Worm (Caenorhabditis elegans) whole organism, midembryonic: ENCODE measurements around the gene mlt-11.

Source experiments
- T22C8.4 ChIP-seq: fragments of 200-800 bp; sonication (Bioruptor generic); IDR thresholded peaks from 2 replicates; pipeline ENCODE4 v1.3.6; 2022; ENCODE audit warnings: missing genetic modification characterization, missing compliant biosample characterization
- cog-1 ChIP-seq: sonication (generic microtip); optimal IDR thresholded peaks from 2 replicates; lab custom pipeline; 2016; ENCODE audit warnings: missing genetic modification characterization, missing compliant biosample characterization
- flt-1 ChIP-seq: fragments of 200-800 bp; sonication (Bioruptor generic); IDR thresholded peaks from 2 replicates; pipeline ENCODE4 v1.3.6; 2022; ENCODE audit warnings: missing genetic modification characterization, missing compliant biosample characterization
- klf-2 ChIP-seq: fragments of 200-800 bp; sonication (Bioruptor generic); conservative IDR thresholded peaks from 2 replicates; pipeline ENCODE4 v1.3.6; 2022; ENCODE audit warnings: missing genetic modification reagents, missing genetic modification characterization, missing compliant biosample characterization
- med-1 ChIP-seq: sonication (generic microtip); optimal IDR thresholded peaks from 2 replicates; lab custom pipeline; 2017; ENCODE audit warnings: missing genetic modification characterization, mild to moderate bottlenecking, missing compliant biosample characterization, antibody characterized with exemption, missing genetic modification reagents; ENCODE audit not compliant: insufficient read depth
- ref-1 ChIP-seq: fragments of 200-800 bp; sonication (Bioruptor generic); conservative IDR thresholded peaks from 2 replicates; pipeline ENCODE4 v1.3.6; 2022; ENCODE audit warnings: missing genetic modification reagents, missing genetic modification characterization, missing compliant biosample characterization
- tab-1 ChIP-seq: fragments of 200-800 bp; sonication (Bioruptor generic); IDR thresholded peaks from 2 replicates; pipeline ENCODE4 v1.3.6; 2022; ENCODE audit warnings: missing genetic modification characterization, missing compliant biosample characterization
- ztf-23 ChIP-seq: fragments of 200-800 bp; sonication (Bioruptor generic); IDR thresholded peaks from 2 replicates; pipeline ENCODE4 v1.3.6; 2022; ENCODE audit warnings: missing genetic modification reagents, missing genetic modification characterization, missing compliant biosample characterization
- ztf-29 ChIP-seq: fragments of 200-800 bp; sonication (Bioruptor generic); IDR thresholded peaks from 2 replicates; pipeline ENCODE4 v1.3.6; 2022; ENCODE audit warnings: missing genetic modification reagents, missing genetic modification characterization, missing compliant biosample characterization

Gene mlt-11

DNA sequence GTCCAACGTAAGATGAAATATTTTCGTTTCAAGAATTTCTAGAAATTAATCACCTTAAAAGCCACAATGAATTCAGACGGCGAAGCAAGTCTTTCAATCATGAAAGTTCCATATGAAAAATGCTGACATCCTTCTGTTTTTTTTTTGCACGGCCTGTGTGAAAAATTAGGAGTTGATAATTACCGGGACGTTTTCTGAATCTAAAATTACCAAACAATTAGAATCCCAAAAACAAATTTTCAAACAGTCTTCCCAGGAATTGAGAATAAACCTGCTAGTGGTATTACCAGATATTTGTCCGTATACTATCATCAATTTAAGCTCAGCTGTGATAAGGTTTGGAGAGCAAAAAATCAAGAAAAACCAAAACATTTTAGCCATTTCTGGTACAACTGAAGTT is 28.7 kb upstream of the mlt-11 start, which contains the start of gene Y44A6B.3:
Gene Y44A6B.3, minus strand, starts transcription at position 101 of the 400 bp plus-strand sequence.
- no peak for TF ChIP-seq klf-2 (GFP tag; lab: Robert Waterston, UW)
- TF ChIP-seq cog-1 (tag; lab: Kevin White, UChicago) = no peak
- TF ChIP-seq ref-1 (GFP tag; lab: Robert Waterston, UW) = no peak
- TF ChIP-seq med-1 = no peak
- TF ChIP-seq ztf-23 (GFP tag; lab: Robert Waterston, UW) = no peak
- no peak for TF ChIP-seq tab-1
- no peak for TF ChIP-seq T22C8.4
- TF ChIP-seq ztf-29 (GFP tag; lab: Robert Waterston, UW) = no peak
- TF ChIP-seq flt-1 = no peak

DNA sequence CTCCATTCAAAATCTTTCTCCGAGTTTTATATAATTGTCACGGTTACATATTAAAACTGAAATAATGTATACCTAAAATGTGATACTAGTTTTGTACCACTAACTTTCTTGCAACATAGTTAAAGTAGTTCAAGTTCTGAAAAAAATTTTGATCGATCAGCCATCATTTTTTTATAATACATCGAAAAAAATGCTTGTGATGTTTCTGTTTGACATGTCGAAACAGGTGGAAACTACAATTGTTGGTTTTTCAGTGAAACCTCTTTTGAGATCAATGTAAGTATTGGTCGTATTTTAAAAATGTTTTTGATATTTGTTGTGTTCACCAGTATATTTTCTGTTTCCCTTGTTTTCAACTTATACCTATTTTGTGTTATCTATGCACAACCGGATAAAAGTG is 27.7 kb upstream of the mlt-11 start, which contains the start of gene srxa-14:
Gene srxa-14, plus strand, starts transcription at position 301 of the 400 bp plus-strand sequence.
- TF ChIP-seq klf-2 (GFP tag; lab: Robert Waterston, UW) (no peak), med-1 (no peak), T22C8.4 (no peak), ztf-29 (GFP tag; lab: Robert Waterston, UW) (no peak), flt-1 (no peak), ztf-23 (GFP tag; lab: Robert Waterston, UW) (no peak), tab-1 (no peak)

DNA sequence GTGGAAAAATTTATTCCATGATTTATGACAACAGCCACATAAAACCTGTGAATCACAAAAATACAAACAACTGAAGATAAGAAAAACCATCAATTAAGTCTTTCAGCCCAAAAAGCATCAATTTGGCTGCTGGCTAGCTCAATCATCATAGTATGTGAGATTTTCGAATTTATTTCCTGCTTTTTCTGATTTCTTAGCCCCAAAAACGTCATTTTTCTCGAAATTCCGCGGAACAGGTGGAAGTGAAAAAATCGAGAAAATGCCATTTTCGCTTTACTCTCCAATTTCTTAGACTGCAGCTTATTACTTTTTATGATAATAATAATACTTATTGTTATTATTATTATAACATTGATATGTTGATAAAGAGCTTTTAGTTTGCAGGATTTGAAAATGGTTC is 25.1 kb upstream of the mlt-11 start, which contains the start of gene srxa-15:
Gene srxa-15, plus strand, starts transcription at position 301 of the 400 bp plus-strand sequence.
- TF ChIP-seq klf-2 (GFP tag; lab: Robert Waterston, UW) = no peak

DNA sequence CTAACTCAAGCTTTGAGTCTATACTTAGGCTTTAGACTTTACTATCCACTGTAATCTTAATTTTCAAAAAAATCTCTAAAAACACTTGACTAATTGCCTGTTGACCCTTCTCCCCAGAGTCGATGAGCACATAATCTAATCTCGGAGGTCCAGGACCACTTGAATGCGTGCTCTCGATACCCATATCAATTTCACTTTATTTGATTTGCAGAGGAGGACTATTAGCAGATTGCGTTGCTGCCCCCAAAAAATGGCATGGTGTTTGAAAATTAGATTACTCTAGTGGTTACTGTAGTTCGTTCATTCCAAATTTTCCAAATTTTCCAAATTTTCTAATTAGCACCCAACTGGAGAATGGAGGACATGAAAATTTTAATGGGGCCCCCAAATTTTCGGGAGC is 21.5 kb upstream of the mlt-11 start:
- TF ChIP-seq ref-1 (GFP tag; lab: Robert Waterston, UW) (no peak), flt-1 (no peak), T22C8.4 (no peak)

DNA sequence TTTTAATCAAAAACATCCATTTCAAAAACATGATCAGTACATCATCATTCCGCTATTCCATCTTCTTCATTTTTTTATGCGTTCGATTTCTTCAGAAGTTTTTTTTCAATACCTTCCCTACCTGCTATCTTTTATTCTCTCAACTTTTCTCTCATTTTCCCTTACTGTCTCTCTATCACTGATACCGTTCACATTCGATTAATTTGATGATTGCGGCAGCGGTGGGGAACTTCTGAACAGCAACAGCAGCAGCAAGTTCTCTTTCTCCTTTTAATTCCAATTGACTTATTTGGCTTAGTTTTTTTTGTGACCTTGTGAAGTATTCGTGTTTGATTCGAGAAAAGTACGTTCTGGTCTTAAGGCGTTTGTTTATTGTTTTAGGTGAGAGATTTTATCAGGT is 18.1 kb upstream of the mlt-11 start:
- no peak for TF ChIP-seq ref-1 (GFP tag; lab: Robert Waterston, UW)
- no peak for TF ChIP-seq T22C8.4

DNA sequence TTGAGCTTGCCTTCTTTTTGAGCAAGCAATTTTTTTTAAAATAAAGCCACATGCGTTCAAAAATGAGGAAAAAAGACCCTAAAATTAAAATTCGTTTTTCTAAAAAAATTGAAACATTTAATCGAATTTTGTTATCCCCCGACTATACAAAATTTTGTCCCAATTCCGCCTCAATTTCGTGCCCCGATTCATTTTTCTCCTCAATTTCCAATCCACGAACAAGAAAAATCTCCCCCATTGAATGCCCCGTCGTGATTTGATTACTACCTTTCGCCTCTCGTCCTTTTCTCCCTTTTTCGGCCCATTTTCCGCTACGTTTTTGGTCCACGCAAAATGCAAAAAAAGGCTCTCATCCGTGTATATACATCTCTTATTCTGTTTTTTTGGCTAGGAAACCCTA is 15.1 kb upstream of the mlt-11 start:
- TF ChIP-seq med-1 (no peak), klf-2 (GFP tag; lab: Robert Waterston, UW) (no peak), cog-1 (tag; lab: Kevin White, UChicago) (no peak), ztf-29 (GFP tag; lab: Robert Waterston, UW) (no peak), T22C8.4 (no peak), ref-1 (GFP tag; lab: Robert Waterston, UW) (no peak), ztf-23 (GFP tag; lab: Robert Waterston, UW) (no peak), tab-1 (no peak), flt-1 (no peak)

DNA sequence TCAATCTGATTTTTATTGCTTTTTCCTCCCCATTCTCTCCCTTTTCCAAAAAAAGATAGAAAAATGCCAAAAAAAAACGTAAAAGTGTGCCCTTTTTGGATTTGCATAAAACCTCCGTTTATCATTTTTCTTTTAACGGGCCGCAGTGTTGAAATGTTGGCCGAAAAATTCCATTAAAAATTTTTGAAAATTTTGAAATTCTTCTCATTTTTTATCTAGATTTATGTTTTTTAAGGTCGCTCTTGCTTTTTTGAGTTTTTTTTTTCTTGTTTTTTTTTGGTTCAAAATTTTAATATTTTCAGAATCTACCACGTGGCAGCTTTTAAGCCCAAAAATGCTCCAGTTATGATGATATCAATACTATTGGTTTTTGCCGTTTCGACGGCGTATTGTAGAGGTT is 12.7 kb upstream of the mlt-11 start, which contains the start of gene mnr-1:
Gene mnr-1, plus strand, starts transcription at position 301 of the 400 bp plus-strand sequence.
- no peak for TF ChIP-seq ref-1 (GFP tag; lab: Robert Waterston, UW)
- TF ChIP-seq T22C8.4 = no peak
- no peak for TF ChIP-seq klf-2 (GFP tag; lab: Robert Waterston, UW)
- TF ChIP-seq tab-1 = no peak
- TF ChIP-seq flt-1 = no peak
- no peak for TF ChIP-seq med-1
- TF ChIP-seq ztf-23 (GFP tag; lab: Robert Waterston, UW) = no peak

DNA sequence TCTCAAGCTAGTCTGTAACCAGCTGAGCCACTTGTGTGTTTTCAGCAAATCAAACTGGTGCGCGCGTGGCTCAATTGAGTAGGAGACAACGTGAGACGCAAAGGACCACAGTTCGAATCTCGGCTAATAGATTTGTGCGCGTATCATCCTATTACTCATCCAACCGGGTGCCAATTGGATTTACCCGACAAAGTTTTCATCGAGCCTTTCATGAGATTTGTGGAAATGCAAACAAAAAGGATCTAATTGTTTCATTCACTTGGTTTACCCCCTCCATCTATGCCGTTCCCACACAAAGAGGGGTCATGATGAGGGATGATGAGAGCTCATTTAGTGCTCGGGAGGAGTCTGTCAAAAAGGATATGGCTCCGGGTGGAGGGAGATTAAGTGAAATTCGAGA is 11.8 kb upstream of the mlt-11 start:
- TF ChIP-seq med-1 (no peak), flt-1 (no peak), tab-1 (no peak), cog-1 (tag; lab: Kevin White, UChicago) (no peak), klf-2 (GFP tag; lab: Robert Waterston, UW) (no peak), ztf-29 (GFP tag; lab: Robert Waterston, UW) (no peak), ref-1 (GFP tag; lab: Robert Waterston, UW) (no peak), ztf-23 (GFP tag; lab: Robert Waterston, UW) (no peak), T22C8.4 (no peak)

DNA sequence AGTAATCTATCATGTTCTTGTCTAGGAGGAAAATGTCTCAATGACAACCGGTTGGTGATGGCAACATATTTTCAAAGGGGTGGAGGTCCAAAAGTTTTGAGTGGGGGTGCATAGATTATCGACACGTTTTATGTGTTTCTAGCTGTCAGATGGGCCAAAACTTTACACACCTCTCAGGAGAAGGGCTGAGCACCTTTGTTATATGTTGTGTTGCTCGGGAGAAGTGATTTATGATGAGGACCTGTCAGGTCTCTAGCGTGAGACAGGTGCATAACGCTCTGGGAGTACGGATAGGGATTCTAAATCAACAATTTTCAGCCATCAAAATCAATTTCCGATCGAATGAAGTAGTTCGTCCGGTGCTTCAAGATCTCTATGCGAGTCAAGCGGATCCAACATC is 10.4 kb upstream of the mlt-11 start:
- TF ChIP-seq tab-1 = no peak
- TF ChIP-seq T22C8.4 = no peak
- TF ChIP-seq ref-1 (GFP tag; lab: Robert Waterston, UW) = no peak
- no peak for TF ChIP-seq cog-1 (tag; lab: Kevin White, UChicago)
- no peak for TF ChIP-seq klf-2 (GFP tag; lab: Robert Waterston, UW)
- no peak for TF ChIP-seq ztf-23 (GFP tag; lab: Robert Waterston, UW)
- no peak for TF ChIP-seq flt-1
- TF ChIP-seq med-1 = no peak
- TF ChIP-seq ztf-29 (GFP tag; lab: Robert Waterston, UW) = no peak

DNA sequence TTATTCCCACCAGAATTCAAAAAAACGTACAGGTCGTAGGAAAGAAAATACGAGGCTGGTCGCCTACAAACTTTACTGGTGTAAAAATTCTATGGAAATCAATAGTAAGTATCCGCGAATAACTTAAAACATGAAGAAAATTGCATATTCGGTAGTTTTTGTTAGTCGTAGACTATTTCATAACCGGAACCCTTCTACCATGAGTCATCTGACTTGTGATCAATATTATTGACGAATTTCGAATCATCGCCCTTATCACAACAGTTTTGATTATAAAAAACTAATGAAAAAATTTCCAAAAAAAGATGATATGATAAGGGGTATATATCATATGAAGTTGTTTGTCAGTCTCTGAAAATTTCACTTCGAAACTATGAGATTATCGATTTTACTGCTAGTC is 7.0 kb upstream of the mlt-11 start, which contains the start of gene W01F3.2:
Gene W01F3.2, plus strand, starts transcription at position 301 of the 400 bp plus-strand sequence.
- TF ChIP-seq ztf-29 (GFP tag; lab: Robert Waterston, UW) (no peak), flt-1 (no peak), ztf-23 (GFP tag; lab: Robert Waterston, UW) (no peak), med-1 (no peak), klf-2 (GFP tag; lab: Robert Waterston, UW) (no peak), T22C8.4 (no peak), tab-1 (no peak)

DNA sequence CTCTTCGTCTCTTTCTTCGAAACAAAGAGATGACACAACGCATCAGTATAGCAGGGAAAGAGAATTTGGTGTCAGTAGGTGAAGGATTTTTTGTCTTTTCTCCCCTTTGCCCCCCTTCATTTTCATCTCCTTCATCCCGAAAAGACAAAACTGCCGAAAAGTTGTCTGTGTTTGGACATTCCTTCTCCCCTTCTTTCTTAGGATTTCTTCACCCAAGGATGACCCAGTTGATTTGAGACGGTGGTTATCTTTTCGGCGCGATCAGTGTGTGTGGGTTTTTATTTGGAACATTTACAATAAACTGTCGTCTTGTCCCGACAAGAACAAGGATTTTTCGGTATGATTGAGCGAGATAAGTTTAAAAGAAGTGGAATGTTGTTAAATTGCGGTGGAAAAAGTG is 4.5 kb upstream of the mlt-11 start:
- TF ChIP-seq ref-1 (GFP tag; lab: Robert Waterston, UW) (no peak), ztf-29 (GFP tag; lab: Robert Waterston, UW) (no peak), tab-1 (no peak), flt-1 (no peak), klf-2 (GFP tag; lab: Robert Waterston, UW) (no peak), T22C8.4 (no peak), med-1 (no peak), ztf-23 (GFP tag; lab: Robert Waterston, UW) (no peak), cog-1 (tag; lab: Kevin White, UChicago) (no peak)
